Worm (Caenorhabditis elegans) whole organism, young adult: ENCODE measurements around the gene hlh-4.

Experiments
- B0261.1 ChIP-seq: sonication (generic microtip); optimal IDR thresholded peaks from 2 replicates; lab custom pipeline; 2016; ENCODE audit warnings: mild to moderate bottlenecking, missing genetic modification characterization, moderate library complexity, missing compliant biosample characterization
- B0336.3 ChIP-seq: fragments of 200-800 bp; sonication (Bioruptor generic); IDR thresholded peaks from 2 replicates; pipeline ENCODE4 v1.3.6; 2022; ENCODE audit warnings: missing genetic modification characterization, missing compliant biosample characterization
- C17E4.6 ChIP-seq: fragments of 200-800 bp; sonication (Bioruptor generic); IDR thresholded peaks from 2 replicates; pipeline ENCODE4 v1.3.6; 2022; ENCODE audit warnings: missing genetic modification reagents, missing genetic modification characterization, missing compliant biosample characterization
- D2030.7 ChIP-seq: fragments of 200-800 bp; sonication (Bioruptor generic); IDR thresholded peaks from 2 replicates; pipeline ENCODE4 v1.3.6; 2022; ENCODE audit warnings: missing genetic modification reagents, missing genetic modification characterization, missing compliant biosample characterization
- F33H1.4 ChIP-seq: fragments of 200-800 bp; sonication (Bioruptor generic); IDR thresholded peaks from 2 replicates; pipeline ENCODE4 v1.3.6; 2022; ENCODE audit warnings: missing genetic modification reagents, missing genetic modification characterization, missing compliant biosample characterization
- F37B4.10 ChIP-seq: fragments of 200-800 bp; sonication (Bioruptor generic); IDR thresholded peaks from 2 replicates; pipeline ENCODE4 v1.3.6; 2022; ENCODE audit warnings: missing genetic modification characterization, missing compliant biosample characterization
- F52B5.7 ChIP-seq: sonication (generic microtip); optimal IDR thresholded peaks from 2 replicates; lab custom pipeline; 2016; ENCODE audit warnings: mild to moderate bottlenecking, missing genetic modification characterization, missing compliant biosample characterization
- K11D2.4 ChIP-seq: fragments of 200-800 bp; sonication (Bioruptor generic); IDR thresholded peaks from 2 replicates; pipeline ENCODE4 v1.3.6; 2022; ENCODE audit warnings: missing genetic modification reagents, missing genetic modification characterization, missing compliant biosample characterization
- Y53G8AR.9 ChIP-seq: fragments of 200-800 bp; sonication (Bioruptor generic); conservative IDR thresholded peaks from 2 replicates; pipeline ENCODE4 v1.3.6; 2022; ENCODE audit warnings: missing genetic modification reagents, missing genetic modification characterization, missing compliant biosample characterization
- Y67H2A.10 ChIP-seq: fragments of 200-800 bp; sonication (Bioruptor generic); conservative IDR thresholded peaks from 2 replicates; pipeline ENCODE4 v1.3.6; 2022; ENCODE audit warnings: missing genetic modification reagents, missing genetic modification characterization, missing compliant biosample characterization
- Y95B8A.8 ChIP-seq: fragments of 200-800 bp; sonication (Bioruptor generic); IDR thresholded peaks from 2 replicates; pipeline ENCODE4 v1.3.6; 2022; ENCODE audit warnings: missing genetic modification reagents, missing genetic modification characterization, missing compliant biosample characterization
- akir-1 ChIP-seq: fragments of 200-800 bp; sonication (Bioruptor generic); optimal IDR thresholded peaks from 2 replicates; lab custom pipeline; 2018; ENCODE audit warnings: mild to moderate bottlenecking, missing genetic modification characterization, moderate library complexity, missing compliant biosample characterization
- bed-1 ChIP-seq: fragments of 200-800 bp; sonication (Bioruptor generic); IDR thresholded peaks from 2 replicates; pipeline ENCODE4 v1.3.6; 2022; ENCODE audit warnings: missing genetic modification reagents, missing genetic modification characterization, missing compliant biosample characterization
- cebp-2 ChIP-seq: fragments of 200-800 bp; sonication (Bioruptor generic); IDR thresholded peaks from 2 replicates; pipeline ENCODE4 v1.3.6; 2022; ENCODE audit warnings: missing genetic modification characterization, missing compliant biosample characterization
- ceh-100 ChIP-seq: fragments of 200-800 bp; sonication (Bioruptor generic); IDR thresholded peaks from 2 replicates; pipeline ENCODE4 v1.3.6; 2022; ENCODE audit warnings: missing genetic modification reagents, missing genetic modification characterization, missing compliant biosample characterization
- ceh-40 ChIP-seq: fragments of 200-800 bp; sonication (Bioruptor generic); IDR thresholded peaks from 2 replicates; pipeline ENCODE4 v1.3.6; 2022; ENCODE audit warnings: missing genetic modification characterization, missing compliant biosample characterization
- ceh-58 ChIP-seq: fragments of 200-800 bp; sonication (Bioruptor generic); IDR thresholded peaks from 2 replicates; pipeline ENCODE4 v1.3.6; 2022; ENCODE audit warnings: missing genetic modification characterization, missing compliant biosample characterization
- ekl-4 ChIP-seq: fragments of 200-800 bp; sonication (Bioruptor generic); IDR thresholded peaks from 2 replicates; pipeline ENCODE4 v1.3.6; 2022; ENCODE audit warnings: missing genetic modification reagents, missing genetic modification characterization, missing compliant biosample characterization
- hmg-1.2 ChIP-seq: fragments of 200-800 bp; sonication (Bioruptor generic); IDR thresholded peaks from 2 replicates; pipeline ENCODE4 v1.3.6; 2022; ENCODE audit warnings: missing genetic modification reagents, missing genetic modification characterization, missing compliant biosample characterization
- hrde-1 ChIP-seq: sonication (generic microtip); optimal IDR thresholded peaks from 2 replicates; lab custom pipeline; 2016; ENCODE audit warnings: missing genetic modification characterization, mild to moderate bottlenecking, missing compliant biosample characterization, moderate library complexity, missing genotype, missing genetic modification reagents, borderline replicate concordance
- hsf-1 ChIP-seq: fragments of 200-800 bp; sonication (Bioruptor generic); IDR thresholded peaks from 2 replicates; pipeline ENCODE4 v1.3.6; 2022; ENCODE audit warnings: missing genetic modification reagents, missing genetic modification characterization, missing compliant biosample characterization
- lin-40 ChIP-seq: sonication (generic microtip); optimal IDR thresholded peaks from 2 replicates; lab custom pipeline; 2016; ENCODE audit warnings: missing genetic modification characterization, mild to moderate bottlenecking, missing compliant biosample characterization, missing genotype, missing genetic modification reagents
- lin-54 ChIP-seq: fragments of 200-800 bp; sonication (Bioruptor generic); optimal IDR thresholded peaks from 2 replicates; lab custom pipeline; 2018; ENCODE audit warnings: mild to moderate bottlenecking, missing genetic modification characterization, missing compliant biosample characterization
- lir-1 ChIP-seq: fragments of 200-800 bp; sonication (Bioruptor generic); conservative IDR thresholded peaks from 2 replicates; pipeline ENCODE4 v1.3.6; 2022; ENCODE audit warnings: missing genetic modification reagents, missing genetic modification characterization, missing compliant biosample characterization
- lsl-1 ChIP-seq: fragments of 200-800 bp; sonication (Bioruptor generic); optimal IDR thresholded peaks from 2 replicates; lab custom pipeline; 2018; ENCODE audit warnings: mild to moderate bottlenecking, missing genetic modification characterization, moderate library complexity, missing compliant biosample characterization
- lsy-27 ChIP-seq: sonication (generic microtip); optimal IDR thresholded peaks from 2 replicates; lab custom pipeline; 2017; ENCODE audit warnings: missing genetic modification characterization, mild to moderate bottlenecking, missing compliant biosample characterization, antibody characterized with exemption, missing genotype, borderline replicate concordance; ENCODE audit not compliant: insufficient read depth
- madf-3 ChIP-seq: fragments of 200-800 bp; sonication (Bioruptor generic); IDR thresholded peaks from 2 replicates; pipeline ENCODE4 v1.3.6; 2022; ENCODE audit warnings: missing genetic modification reagents, missing genetic modification characterization, missing compliant biosample characterization
- madf-6 ChIP-seq: fragments of 200-800 bp; sonication (Bioruptor generic); IDR thresholded peaks from 2 replicates; pipeline ENCODE4 v1.3.6; 2022; ENCODE audit warnings: missing genetic modification reagents, missing genetic modification characterization, missing compliant biosample characterization
- madf-8 ChIP-seq: fragments of 200-800 bp; sonication (Bioruptor generic); conservative IDR thresholded peaks from 2 replicates; pipeline ENCODE4 v1.3.6; 2022; ENCODE audit warnings: missing genetic modification reagents, missing genetic modification characterization, missing compliant biosample characterization
- mcd-1 ChIP-seq: fragments of 200-800 bp; sonication (Bioruptor generic); IDR thresholded peaks from 2 replicates; pipeline ENCODE4 v1.3.6; 2022; ENCODE audit warnings: missing genetic modification reagents, missing genetic modification characterization, missing compliant biosample characterization
- mes-4 ChIP-seq: sonication (generic microtip); optimal IDR thresholded peaks from 2 replicates; lab custom pipeline; 2016; ENCODE audit warnings: missing genotype, missing genetic modification characterization, missing compliant biosample characterization
- rcor-1 ChIP-seq: fragments of 200-800 bp; sonication (Bioruptor generic); IDR thresholded peaks from 2 replicates; pipeline ENCODE4 v1.3.6; 2022; ENCODE audit warnings: missing genetic modification reagents, missing genetic modification characterization, missing compliant biosample characterization
- repo-1 ChIP-seq: sonication (generic microtip); optimal IDR thresholded peaks from 2 replicates; lab custom pipeline; 2017; ENCODE audit warnings: mild to moderate bottlenecking, missing genetic modification characterization, missing compliant biosample characterization
- snpc-1.3 ChIP-seq: sonication (generic microtip); optimal IDR thresholded peaks from 2 replicates; lab custom pipeline; 2017; ENCODE audit warnings: missing genetic modification characterization, mild to moderate bottlenecking, missing compliant biosample characterization, antibody characterized with exemption, moderate library complexity, missing genotype, missing genetic modification reagents; ENCODE audit not compliant: insufficient read depth
- somi-1 ChIP-seq: fragments of 200-800 bp; sonication (Bioruptor generic); optimal IDR thresholded peaks from 2 replicates; lab custom pipeline; 2018; ENCODE audit warnings: mild to moderate bottlenecking, missing genetic modification characterization, missing compliant biosample characterization
- tbp1 ChIP-seq: fragments of 200-800 bp; sonication (Bioruptor generic); optimal IDR thresholded peaks from 2 replicates; lab custom pipeline; 2018; ENCODE audit warnings: mild to moderate bottlenecking, missing genetic modification characterization, missing compliant biosample characterization
- unc-62 ChIP-seq: fragments of 150-350 bp; optimal IDR thresholded peaks from 2 replicates; lab custom pipeline; 2014; ENCODE audit warnings: missing biosample characterization, missing genetic modification reagents, missing genetic modification characterization
- ztf-18 ChIP-seq: sonication (generic microtip); optimal IDR thresholded peaks from 2 replicates; lab custom pipeline; 2016; ENCODE audit warnings: missing genotype, mild to moderate bottlenecking, missing genetic modification characterization, missing compliant biosample characterization
- ztf-26 ChIP-seq: sonication (generic microtip); optimal IDR thresholded peaks from 2 replicates; lab custom pipeline; 2017; ENCODE audit warnings: missing genetic modification characterization, missing compliant biosample characterization
- ztf-28 ChIP-seq: fragments of 200-800 bp; sonication (Bioruptor generic); IDR thresholded peaks from 2 replicates; pipeline ENCODE4 v1.3.6; 2022; ENCODE audit warnings: missing genetic modification reagents, missing genetic modification characterization, missing compliant biosample characterization

The hlh-4 gene

DNA sequence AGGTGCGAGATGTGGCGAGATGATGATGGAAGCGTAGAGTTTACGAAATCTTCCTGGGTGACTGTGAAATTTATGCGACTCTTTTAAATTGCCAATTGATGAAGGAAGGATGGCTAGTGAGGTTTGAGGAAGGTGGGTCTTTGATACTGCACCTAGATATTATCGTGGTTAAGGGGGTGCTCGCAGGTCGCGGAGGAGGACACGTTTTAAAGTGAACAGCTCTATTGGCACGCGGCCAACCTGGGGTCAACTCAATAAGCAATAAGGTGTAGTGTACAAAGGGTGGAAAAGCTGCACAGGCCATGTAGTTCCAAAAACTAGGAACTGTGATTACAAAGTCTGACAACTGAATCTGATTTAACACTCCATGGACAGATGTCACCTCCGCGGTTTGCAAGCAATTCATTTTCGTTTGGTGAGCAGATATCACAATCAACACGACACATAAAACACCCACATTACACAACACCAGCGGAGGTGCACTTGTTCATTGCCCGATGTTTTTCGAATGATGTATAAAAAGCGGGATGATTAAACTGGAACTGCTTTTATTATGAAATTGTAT, 6.6 kb upstream of the hlh-4 start:
- TF ChIP-seq madf-8 (GFP tag; lab: Robert Waterston, UW) (no peak), ceh-58 (GFP tag; lab: Robert Waterston, UW) (0 out of 2 replicates have a peak, but pooled peaks have one; percentile 3), repo-1 (tag; lab: Kevin White, UChicago) (no peak), akir-1 (no peak), ztf-28 (GFP tag; lab: Robert Waterston, UW) (no peak), snpc-1.3 (tag; lab: Kevin White, UChicago) (no peak), ztf-18 (peak; percentile 37), K11D2.4 (GFP tag; lab: Robert Waterston, UW) (0 out of 2 replicates have a peak, but pooled peaks have one; percentile 27), ceh-100 (GFP tag; lab: Robert Waterston, UW) (0 out of 2 replicates have a peak, but pooled peaks have one; percentile 11), madf-3 (GFP tag; lab: Robert Waterston, UW) (0 out of 2 replicates have a peak, but pooled peaks have one; percentile 10), lsl-1 (GFP tag; lab: Kevin White, UChicago) (peak; percentile 7), Y53G8AR.9 (GFP tag; lab: Robert Waterston, UW) (peak; percentile 72; the same call in 1 of the 2 replicates), F52B5.7 (tag; lab: Kevin White, UChicago) (peak; percentile 18), lin-54 (GFP tag; lab: Kevin White, UChicago) (peak; percentile 59), lin-40 (tag; lab: Kevin White, UChicago) (no peak), hsf-1 (GFP tag; lab: Robert Waterston, UW) (peak; percentile 60), D2030.7 (GFP tag; lab: Robert Waterston, UW) (0 out of 2 replicates have a peak, but pooled peaks have one; percentile 29), ekl-4 (GFP tag; lab: Robert Waterston, UW) (0 out of 2 replicates have a peak, but pooled peaks have one; percentile 54), hmg-1.2 (peak; percentile 11; the same call in 1 of the 2 replicates), tbp1 (peak; percentile 3), hrde-1 (peak; percentile 5), C17E4.6 (GFP tag; lab: Robert Waterston, UW) (0 out of 2 replicates have a peak, but pooled peaks have one; percentile 12), madf-6 (GFP tag; lab: Robert Waterston, UW) (peak; percentile 59), Y95B8A.8 (GFP tag; lab: Robert Waterston, UW) (0 out of 2 replicates have a peak, but pooled peaks have one; percentile 9), rcor-1 (peak; percentile 24; the same call in 1 of the 2 replicates), mcd-1 (0 out of 2 replicates have a peak, but pooled peaks have one; percentile 17), B0336.3 (peak; percentile 70), bed-1 (GFP tag; lab: Robert Waterston, UW) (no peak)

DNA sequence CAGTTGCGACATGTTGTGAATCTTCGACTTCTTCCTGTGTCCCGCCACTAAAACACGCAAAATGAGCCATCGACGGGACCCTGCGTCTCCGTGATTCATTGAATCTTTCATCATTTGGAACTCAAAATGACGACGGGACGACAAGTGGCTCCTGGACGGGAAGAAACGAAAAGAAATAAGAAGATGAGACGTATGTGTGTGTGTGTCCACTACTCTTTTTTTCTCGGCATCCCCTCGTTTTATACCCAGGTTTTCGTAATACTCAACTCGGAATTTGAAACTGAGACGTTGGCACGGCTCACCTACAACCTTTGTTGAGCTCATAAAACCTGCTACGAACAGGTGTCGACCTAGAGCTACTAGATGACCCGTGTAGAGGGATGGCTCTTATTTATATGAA, 5.7 kb upstream of the hlh-4 start:
- no peak for TF ChIP-seq cebp-2 (GFP tag; lab: Robert Waterston, UW)
- no peak for TF ChIP-seq F33H1.4 (GFP tag; lab: Robert Waterston, UW)
- no peak for TF ChIP-seq Y67H2A.10 (GFP tag; lab: Robert Waterston, UW)
- TF ChIP-seq somi-1 (GFP tag; lab: Kevin White, UChicago): no peak
- no peak for TF ChIP-seq Y95B8A.8 (GFP tag; lab: Robert Waterston, UW)
- TF ChIP-seq madf-3 (GFP tag; lab: Robert Waterston, UW): no peak
- no peak for TF ChIP-seq ceh-40
- TF ChIP-seq lir-1 (GFP tag; lab: Robert Waterston, UW): no peak
- no peak for TF ChIP-seq lsy-27 (tag; lab: Kevin White, UChicago)
- TF ChIP-seq ztf-26: no peak
- TF ChIP-seq mes-4 (tag; lab: Kevin White, UChicago): no peak
- no peak for TF ChIP-seq B0261.1
- TF ChIP-seq unc-62 (GFP tag; lab: Kevin White, UChicago): no peak
- no peak for TF ChIP-seq F37B4.10
- TF ChIP-seq bed-1 (GFP tag; lab: Robert Waterston, UW): no peak
